Worm (Caenorhabditis elegans) whole organism, L1 larva: ENCODE data around the gene bus-4.

Source experiments
- ama-1 ChIP-seq: fragments of 150-350 bp; optimal IDR thresholded peaks from 2 replicates; lab custom pipeline; 2014
- ceh-82 ChIP-seq, 3 experiments: fragments of 150-350 bp in 1 of 3; sonication (generic microtip) in 2 of 3; optimal IDR thresholded peaks; 2 replicates each; lab custom pipeline; 2014 to 2017; ENCODE audit warnings: missing biosample characterization in 3 of 3, missing genetic modification characterization in 3 of 3
- egl-13 ChIP-seq: sonication (generic microtip); optimal IDR thresholded peaks from 2 replicates; lab custom pipeline; 2016; ENCODE audit warnings: missing genotype, missing genetic modification reagents, missing genetic modification characterization, missing compliant biosample characterization
- ets-5 ChIP-seq: fragments of 200-800 bp; sonication (Bioruptor generic); IDR thresholded peaks from 2 replicates; pipeline ENCODE4 v1.3.6; 2022; ENCODE audit warnings: missing genetic modification characterization, missing compliant biosample characterization
- jun-1 ChIP-seq: fragments of 150-350 bp; optimal IDR thresholded peaks from 2 replicates; lab custom pipeline; 2014; ENCODE audit warnings: missing biosample characterization, missing genetic modification reagents, missing genetic modification characterization
- lin-15B ChIP-seq: fragments of 150-350 bp; sonication (generic microtip); optimal IDR thresholded peaks from 3 replicates; lab custom pipeline; 2014; ENCODE audit warnings: missing biosample characterization, missing genetic modification characterization
- nhr-237 ChIP-seq: fragments of 150-350 bp; optimal IDR thresholded peaks from 2 replicates; lab custom pipeline; 2014; ENCODE audit warnings: missing biosample characterization, missing genetic modification characterization
- nhr-28 ChIP-seq: fragments of 150-350 bp; optimal IDR thresholded peaks from 2 replicates; lab custom pipeline; 2014; ENCODE audit warnings: missing biosample characterization, missing genetic modification characterization
- unc-62 ChIP-seq: fragments of 150-350 bp; optimal IDR thresholded peaks from 2 replicates; lab custom pipeline; 2014; ENCODE audit warnings: missing biosample characterization, missing genetic modification reagents, missing genetic modification characterization
- unc-86 ChIP-seq: sonication (generic microtip); optimal IDR thresholded peaks from 2 replicates; lab custom pipeline; 2016; ENCODE audit warnings: missing genetic modification characterization, missing compliant biosample characterization

- TF ChIP-seq lin-15B (tag; lab: Kevin White, UChicago) (no peak), ama-1 (lab: Kevin White, UChicago) (no peak), ets-5 (GFP tag; lab: Robert Waterston, UW) (no peak), egl-13 (no peak), jun-1 (no peak), unc-62 (GFP tag; lab: Kevin White, UChicago) (no peak), nhr-237 (tag; lab: Kevin White, UChicago) (no peak), ceh-82 (tag; optimal IDR thresholded peaks at IDR 0.05; lab: Kevin White, UChicago) (no peak), unc-86 (tag; lab: Kevin White, UChicago) (no peak), nhr-28 (tag; lab: Kevin White, UChicago) (no peak)
Measured at ce11 chrIV:4652962-4653361, 35.1 kb upstream of the bus-4 start, which contains the start of gene psr-1.
